Worm (Caenorhabditis elegans): Measurements from ENCODE around the gene top-3.
"Not testable (repeated sequence)": the region's sequence is repeated elsewhere in the genome, so short reads cannot be mapped to it uniquely, and the experiment has no call there.

- not testable (repeated sequence) for TF ChIP-seq ztf-18 (tag; optimal IDR thresholded peaks at IDR 0.05); cebp-1 (GFP tag; IDR thresholded peaks at IDR 0.05); cebp-1 (tag; optimal IDR thresholded peaks at IDR 0.05); ztf-25 (GFP tag; IDR thresholded peaks at IDR 0.05); hsf-1 (GFP tag; IDR thresholded peaks at IDR 0.05); die-1 (tag; optimal IDR thresholded peaks at IDR 0.05); snpc-4 (GFP tag; optimal IDR thresholded peaks at IDR 0.05); snpc-4 (tag; optimal IDR thresholded peaks at IDR 0.05)
Observed at ce11 chrIII:11940008-11940407, 20.0 kb downstream of the top-3 start.

Data from whole organism, young adult.